Worm (Caenorhabditis elegans) whole organism, L4 larva: Measurements from ENCODE around the gene Y116A8C.24.
A peak's percentile ranks its signal among the peaks of the same experiment; 100 is the strongest.
"Not testable (repeated sequence)": the region's sequence is repeated elsewhere in the genome, so short reads cannot be mapped to it uniquely, and the experiment has no call there.

Experiments used
- T20F7.1 ChIP-seq: fragments of 200-800 bp; sonication (Bioruptor generic); optimal IDR thresholded peaks from 2 replicates; lab custom pipeline; 2018; ENCODE audit warnings: mild to moderate bottlenecking, missing genetic modification characterization, missing compliant biosample characterization
- T26A8.4 ChIP-seq: fragments of 200-800 bp; sonication (Bioruptor generic); IDR thresholded peaks from 2 replicates; pipeline ENCODE4 v1.3.6; 2022; ENCODE audit warnings: missing genetic modification characterization, missing compliant biosample characterization
- Y5F2A.4 ChIP-seq: fragments of 200-800 bp; sonication (Bioruptor generic); optimal IDR thresholded peaks from 2 replicates; lab custom pipeline; 2018; ENCODE audit warnings: mild to moderate bottlenecking, missing genetic modification characterization, missing compliant biosample characterization
- aha-1 ChIP-seq: fragments of 150-350 bp; peaks from one replicate; lab custom pipeline; 2014; ENCODE audit warnings: missing biosample characterization, missing genetic modification characterization
- ama-1 ChIP-seq: fragments of 150-350 bp; optimal IDR thresholded peaks from 2 replicates; lab custom pipeline; 2014; ENCODE audit warnings: inconsistent platforms, mixed read lengths
- ceh-28 ChIP-seq: fragments of 150-350 bp; optimal IDR thresholded peaks from 2 replicates; lab custom pipeline; 2014; ENCODE audit warnings: missing biosample characterization, missing genetic modification reagents, missing genetic modification characterization
- ceh-44 ChIP-seq: fragments of 200-800 bp; sonication (Bioruptor generic); IDR thresholded peaks from 2 replicates; pipeline ENCODE4 v1.3.6; 2022; ENCODE audit warnings: missing genetic modification reagents, missing genetic modification characterization, missing compliant biosample characterization
- ces-1 ChIP-seq: fragments of 150-350 bp; sonication (generic microtip); optimal IDR thresholded peaks from 4 replicates; lab custom pipeline; 2014; ENCODE audit warnings: missing biosample characterization, missing genetic modification reagents, missing genetic modification characterization
- daf-16 ChIP-seq, 3 experiments: sonication (generic microtip); optimal IDR thresholded peaks; 2 replicates each; lab custom pipeline; 2016 to 2017; ENCODE audit warnings: missing genetic modification characterization in 3 of 3, missing genetic modification reagents in 3 of 3, mild to moderate bottlenecking in 2 of 3, missing compliant biosample characterization in 2 of 3, missing biosample characterization in 1 of 3, moderate library complexity in 1 of 3
- daf-8 ChIP-seq: fragments of 200-800 bp; sonication (Bioruptor generic); IDR thresholded peaks from 2 replicates; pipeline ENCODE4 v1.3.6; 2022; ENCODE audit warnings: missing genetic modification characterization, missing compliant biosample characterization
- dmd-8 ChIP-seq: fragments of 200-800 bp; sonication (Bioruptor generic); IDR thresholded peaks from 2 replicates; pipeline ENCODE4 v1.3.6; 2022; ENCODE audit warnings: missing genetic modification characterization, missing compliant biosample characterization
- dmd-9 ChIP-seq: fragments of 200-800 bp; sonication (Bioruptor generic); IDR thresholded peaks from 2 replicates; pipeline ENCODE4 v1.3.6; 2022; ENCODE audit warnings: missing genetic modification reagents, missing genetic modification characterization, missing compliant biosample characterization
- dpl-1 ChIP-seq: fragments of 150-350 bp; optimal IDR thresholded peaks from 2 replicates; lab custom pipeline; 2014; ENCODE audit warnings: missing biosample characterization, missing genetic modification reagents, missing genetic modification characterization
- duxl-1 ChIP-seq: sonication (generic microtip); optimal IDR thresholded peaks from 2 replicates; lab custom pipeline; 2016; ENCODE audit warnings: mild to moderate bottlenecking, missing genetic modification characterization, moderate library complexity, missing compliant biosample characterization; ENCODE audit not compliant: poor library complexity
- gei-8 ChIP-seq: fragments of 200-800 bp; sonication (Bioruptor generic); optimal IDR thresholded peaks from 2 replicates; lab custom pipeline; 2018; ENCODE audit warnings: mild to moderate bottlenecking, missing genetic modification characterization, missing compliant biosample characterization
- lin-13 ChIP-seq: fragments of 150-350 bp; optimal IDR thresholded peaks from 2 replicates; lab custom pipeline; 2014; ENCODE audit warnings: missing biosample characterization, missing genetic modification reagents, missing genetic modification characterization
- lin-38 ChIP-seq: fragments of 200-800 bp; sonication (Bioruptor generic); IDR thresholded peaks from 2 replicates; pipeline ENCODE4 v1.3.6; 2022; ENCODE audit warnings: missing genetic modification reagents, missing genetic modification characterization, missing compliant biosample characterization
- madf-5 ChIP-seq, 2 experiments: fragments of 200-800 bp; sonication (Bioruptor generic); IDR thresholded peaks; 2 replicates each; pipeline ENCODE4 v1.3.6; 2022; ENCODE audit warnings: missing compliant biosample characterization in 2 of 2, missing genetic modification characterization in 2 of 2
- nhr-102 ChIP-seq: sonication (generic microtip); optimal IDR thresholded peaks from 2 replicates; lab custom pipeline; 2016; ENCODE audit warnings: mild to moderate bottlenecking, missing genetic modification characterization, moderate library complexity, missing compliant biosample characterization
- nhr-48 ChIP-seq: sonication (generic microtip); optimal IDR thresholded peaks from 2 replicates; lab custom pipeline; 2016; ENCODE audit warnings: mild to moderate bottlenecking, missing genetic modification characterization, missing compliant biosample characterization
- nhr-76 ChIP-seq: fragments of 150-350 bp; optimal IDR thresholded peaks from 2 replicates; lab custom pipeline; 2014; ENCODE audit warnings: missing biosample characterization, missing genetic modification characterization
- php-3 ChIP-seq: fragments of 200-800 bp; sonication (Bioruptor generic); IDR thresholded peaks from 2 replicates; pipeline ENCODE4 v1.3.6; 2022; ENCODE audit warnings: missing genetic modification reagents, missing genetic modification characterization, missing compliant biosample characterization
- set-16 ChIP-seq: fragments of 200-800 bp; sonication (Bioruptor generic); IDR thresholded peaks from 2 replicates; pipeline ENCODE4 v1.3.6; 2022; ENCODE audit warnings: missing genetic modification reagents, missing genetic modification characterization, missing compliant biosample characterization
- snpc-1.2 ChIP-seq: fragments of 200-800 bp; sonication (Bioruptor generic); IDR thresholded peaks from 2 replicates; pipeline ENCODE4 v1.3.6; 2022; ENCODE audit warnings: missing genetic modification reagents, missing genetic modification characterization, missing compliant biosample characterization
- snpc-4 ChIP-seq: fragments of 150-350 bp; optimal IDR thresholded peaks from 2 replicates; lab custom pipeline; 2014; ENCODE audit warnings: missing biosample characterization, missing genetic modification characterization
- zag-1 ChIP-seq: fragments of 150-350 bp; optimal IDR thresholded peaks from 2 replicates; lab custom pipeline; 2014; ENCODE audit warnings: missing biosample characterization, missing genetic modification characterization
- zfp-3 ChIP-seq: fragments of 200-800 bp; sonication (Bioruptor generic); conservative IDR thresholded peaks from 2 replicates; pipeline ENCODE4 v1.3.6; 2022; ENCODE audit warnings: missing genetic modification reagents, missing genetic modification characterization, missing compliant biosample characterization
- zip-11 ChIP-seq: fragments of 200-800 bp; sonication (Bioruptor generic); IDR thresholded peaks from 2 replicates; pipeline ENCODE4 v1.3.6; 2022; ENCODE audit warnings: missing genetic modification characterization, missing compliant biosample characterization

The Y116A8C.24 gene

ce11 chrIV:17084839-17085238, 14.1 kb upstream of the Y116A8C.24 start:
- TF ChIP-seq aha-1 (peak; percentile 74), zfp-3 (GFP tag; lab: Robert Waterston, UW) (no peak), lin-38 (GFP tag; lab: Robert Waterston, UW) (peak; percentile 41), snpc-1.2 (GFP tag; lab: Robert Waterston, UW) (peak; percentile 80)

ce11 chrIV:17084317-17084716, 13.6 kb upstream of the Y116A8C.24 start:
- TF ChIP-seq lin-38 (GFP tag; lab: Robert Waterston, UW) (peak; percentile 51), dmd-9 (GFP tag; lab: Robert Waterston, UW) (0 out of 2 replicates have a peak, but pooled peaks have one; percentile 7), ama-1 (no peak), php-3 (no peak), dpl-1 (GFP tag; lab: Kevin White, UChicago) (peak; percentile 0)

DNA sequence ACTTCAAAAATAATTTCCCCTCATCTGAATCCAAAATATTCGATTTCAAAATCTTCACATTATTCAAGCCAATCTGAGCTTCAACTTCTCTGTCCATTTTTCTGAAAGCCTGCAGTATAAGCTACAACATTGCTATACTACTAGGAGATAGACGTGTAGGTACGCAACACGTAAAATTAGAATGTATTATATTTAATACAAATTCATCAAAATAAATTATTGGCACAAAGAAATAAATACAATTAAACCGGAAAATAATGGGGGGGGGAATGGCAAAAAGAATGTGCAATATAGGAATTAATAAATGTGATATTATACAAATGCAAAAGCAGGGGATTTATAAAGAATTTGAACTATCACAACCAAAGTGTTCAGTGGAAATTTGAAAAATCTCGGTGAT, 8.0 kb upstream of the Y116A8C.24 start, which contains the start of gene Y116A8C.25:
Y116A8C.25 (minus strand) TSS at position 101 of the 400 bp plus-strand sequence.
- TF ChIP-seq ces-1 (no peak), zag-1 (tag; lab: Kevin White, UChicago) (no peak), Y5F2A.4 (GFP tag; lab: Kevin White, UChicago) (no peak), nhr-48 (no peak), lin-13 (GFP tag; lab: Kevin White, UChicago) (no peak), duxl-1 (tag; lab: Kevin White, UChicago) (no peak), snpc-4 (no peak), ceh-44 (GFP tag; lab: Robert Waterston, UW) (no peak), zip-11 (GFP tag; lab: Robert Waterston, UW) (no peak)
- TF ChIP-seq, all 104 proteins: peak for 0

- not testable (repeated sequence) for TF ChIP-seq nhr-102; daf-8 (GFP tag; lab: Robert Waterston, UW); ceh-28 (tag; lab: Kevin White, UChicago)
Observed at ce11 chrIV:17064937-17065336, 5.8 kb downstream of the Y116A8C.24 start, which contains the start of gene Y116A8C.465. TSS of gene Y116A8C.465 (plus strand) at chrIV:17065237.

DNA sequence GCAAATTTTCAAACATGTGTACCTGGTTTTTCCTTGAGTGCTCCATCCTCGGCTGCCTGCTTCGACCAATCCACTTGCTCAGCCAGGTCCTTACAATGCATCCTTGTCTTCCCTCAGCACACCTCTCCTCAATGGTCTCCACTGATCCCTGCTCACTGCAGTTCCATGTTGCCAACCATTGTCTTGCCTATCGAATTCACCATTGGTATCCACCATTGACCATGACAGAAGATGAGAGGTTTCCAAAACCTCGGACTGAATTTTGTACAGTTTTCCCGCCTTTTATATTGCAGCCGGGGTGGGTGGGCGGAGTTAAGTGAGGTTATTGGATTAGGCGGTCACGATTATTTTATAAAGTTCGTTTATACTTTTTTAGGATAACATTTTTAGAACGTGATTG, 7.0 kb downstream of the Y116A8C.24 start, which contains the start of gene Y116A8C.467:
Y116A8C.467 (minus strand) TSS at position 101 of the 400 bp plus-strand sequence.
- not testable (repeated sequence) for TF ChIP-seq dmd-8; daf-16 (GFP tag; optimal IDR thresholded peaks at IDR 0.05; lab: Kevin White, UChicago); daf-16 (tag; optimal IDR thresholded peaks at IDR 0.05; lab: Kevin White, UChicago); T20F7.1 (GFP tag; lab: Kevin White, UChicago)
- TF ChIP-seq, all 104 proteins: peak for 0; not testable (repeated sequence) for 104

ce11 chrIV:17058489-17059121, 12.1 kb downstream of the Y116A8C.24 start:
- TF ChIP-seq snpc-1.2 (GFP tag; lab: Robert Waterston, UW) = peak; percentile 91

ce11 chrIV:17058036-17058435, 12.7 kb downstream of the Y116A8C.24 start, which contains the start of gene Y116A8C.44:
TSS of gene Y116A8C.44 (minus strand) at chrIV:17058136.
- no peak for TF ChIP-seq T26A8.4
- TF ChIP-seq php-3 = no peak
- TF ChIP-seq madf-5 (GFP tag; IDR thresholded peaks at IDR 0.05; lab: Robert Waterston, UW) = no peak
- TF ChIP-seq nhr-76 = no peak
- TF ChIP-seq set-16 = no peak
- TF ChIP-seq gei-8 = no peak
